Worm (Caenorhabditis elegans): ENCODE data around the gene pab-2.

DNA sequence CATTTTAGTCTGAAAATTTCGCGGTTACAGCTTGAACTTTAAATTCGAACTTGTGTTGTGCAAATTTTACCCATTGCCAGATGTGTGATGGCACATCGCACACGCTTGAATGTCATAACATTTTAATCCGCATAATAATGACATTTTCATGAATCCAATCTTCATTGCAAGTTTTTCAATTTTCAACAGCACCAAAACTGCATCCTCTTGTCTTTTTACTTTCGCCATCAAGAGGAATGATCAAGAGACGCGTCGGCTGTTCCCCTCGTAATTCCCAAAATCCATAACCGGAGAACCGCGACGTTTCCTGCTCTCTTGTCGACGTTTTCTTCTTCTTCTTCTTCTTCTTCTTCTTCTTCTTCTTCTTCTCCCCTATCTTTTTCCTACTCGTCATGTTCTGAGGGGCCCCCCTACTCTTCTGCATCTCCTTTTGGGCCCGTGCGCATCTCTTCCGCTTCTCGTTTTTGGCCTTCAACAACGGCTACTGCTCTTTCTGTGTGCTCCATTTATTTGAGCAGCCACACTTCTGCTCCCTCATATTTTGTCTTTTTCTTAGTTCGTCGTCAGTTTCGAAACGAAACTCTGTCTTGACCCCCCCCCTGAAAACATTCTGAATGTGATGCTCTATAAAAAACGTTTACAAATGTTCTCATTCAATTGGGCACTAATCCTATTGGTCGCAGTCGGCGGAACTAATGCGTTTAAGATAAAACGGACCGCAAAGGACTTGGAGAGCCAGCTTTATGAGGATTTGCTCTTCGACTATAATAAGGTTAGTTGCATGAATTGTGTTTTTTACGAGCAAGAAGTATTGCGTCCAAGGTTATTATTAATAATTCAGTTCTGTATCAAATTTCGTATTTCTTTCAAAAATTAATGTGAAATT is 5.5 kb upstream of the pab-2 start, which contains the start of gene acr-12:
- TF ChIP-seq W03F9.2 (tag; optimal IDR thresholded peaks at IDR 0.05) (no peak), dao-5 (tag; optimal IDR thresholded peaks at IDR 0.05) (no peak)
